Fruit fly (Drosophila melanogaster) whole organism, embryonic: ENCODE results near the gene CG16812.

ENCODE experiments used
- Asciz ChIP-seq: fragments of 200-800 bp; sonication (Bioruptor generic); optimal IDR thresholded peaks from 2 replicates; lab custom pipeline; 2017; ENCODE audit warnings: missing biosample characterization, mild to moderate bottlenecking, missing genetic modification characterization, missing genetic modification reagents
- CG11085 ChIP-seq: fragments of 200-800 bp; sonication (Bioruptor generic); IDR thresholded peaks from 2 replicates; pipeline ENCODE4 v1.3.6; 2022; ENCODE audit warnings: missing biosample characterization, missing genetic modification characterization
- CG11504 ChIP-seq: fragments of 200-800 bp; sonication (Bioruptor generic); optimal IDR thresholded peaks from 3 replicates; lab custom pipeline; 2019; ENCODE audit warnings: missing biosample characterization, mild to moderate bottlenecking, missing genetic modification characterization, moderate library complexity
- CG12071 ChIP-seq: fragments of 200-800 bp; sonication (Bioruptor generic); optimal IDR thresholded peaks from 3 replicates; lab custom pipeline; 2018; ENCODE audit warnings: missing biosample characterization, mild to moderate bottlenecking, missing genetic modification characterization
- CG13424 ChIP-seq: fragments of 200-800 bp; sonication (Bioruptor generic); optimal IDR thresholded peaks from 2 replicates; lab custom pipeline; 2019; ENCODE audit warnings: missing biosample characterization, mild to moderate bottlenecking, missing genetic modification characterization, moderate library complexity
- CG13624 ChIP-seq: fragments of 200-800 bp; sonication (Bioruptor generic); optimal IDR thresholded peaks from 2 replicates; lab custom pipeline; 2016; ENCODE audit warnings: missing biosample characterization, missing genetic modification characterization
- CG15011 ChIP-seq: fragments of 200-800 bp; sonication (Bioruptor generic); optimal IDR thresholded peaks from 3 replicates; lab custom pipeline; 2018; ENCODE audit warnings: missing biosample characterization, mild to moderate bottlenecking, missing genetic modification characterization
- CG1602 ChIP-seq: fragments of 200-800 bp; sonication (Bioruptor generic); optimal IDR thresholded peaks from 3 replicates; lab custom pipeline; 2016; ENCODE audit warnings: missing biosample characterization, missing genetic modification characterization
- CG1647 ChIP-seq: fragments of 200-800 bp; sonication (Bioruptor generic); optimal IDR thresholded peaks from 3 replicates; lab custom pipeline; 2016; ENCODE audit warnings: missing biosample characterization, missing genetic modification characterization
- CG16815 ChIP-seq: fragments of 200-800 bp; sonication (Bioruptor generic); optimal IDR thresholded peaks from 3 replicates; lab custom pipeline; 2017; ENCODE audit warnings: missing biosample characterization, mild to moderate bottlenecking, missing genetic modification characterization
- CG17328 ChIP-seq: fragments of 200-800 bp; sonication (Bioruptor generic); IDR thresholded peaks from 2 replicates; pipeline ENCODE4 v1.3.6; 2022; ENCODE audit warnings: missing biosample characterization, missing genetic modification characterization
- CG17359 ChIP-seq: fragments of 200-800 bp; sonication (Bioruptor generic); optimal IDR thresholded peaks from 3 replicates; lab custom pipeline; 2018; ENCODE audit warnings: missing biosample characterization, mild to moderate bottlenecking, missing genetic modification characterization, moderate library complexity
- CG18011 ChIP-seq: fragments of 200-800 bp; sonication (Bioruptor generic); optimal IDR thresholded peaks from 2 replicates; lab custom pipeline; 2017; ENCODE audit warnings: missing biosample characterization, missing genetic modification characterization, mild to moderate bottlenecking, moderate library complexity, missing genotype
- CG2120 ChIP-seq: fragments of 200-800 bp; sonication (Bioruptor generic); optimal IDR thresholded peaks from 3 replicates; lab custom pipeline; 2016; ENCODE audit warnings: missing biosample characterization, missing genetic modification characterization
- CG32767 ChIP-seq: fragments of 200-800 bp; sonication (Bioruptor generic); IDR thresholded peaks from 2 replicates; pipeline ENCODE4 v1.3.6; 2022; ENCODE audit warnings: missing biosample characterization, missing genetic modification characterization
- CG6689 ChIP-seq: fragments of 200-800 bp; sonication (Bioruptor generic); IDR thresholded peaks from 2 replicates; pipeline ENCODE4 v1.3.6; 2022; ENCODE audit warnings: missing biosample characterization, missing genetic modification characterization
- CG6854 ChIP-seq: fragments of 200-800 bp; sonication (Bioruptor generic); optimal IDR thresholded peaks from 3 replicates; lab custom pipeline; 2017; ENCODE audit warnings: missing biosample characterization, mild to moderate bottlenecking, missing genetic modification characterization
- CG8089 ChIP-seq: fragments of 200-800 bp; sonication (Bioruptor generic); optimal IDR thresholded peaks from 3 replicates; lab custom pipeline; 2016; ENCODE audit warnings: missing biosample characterization, missing genetic modification characterization
- CG8359 ChIP-seq: fragments of 200-800 bp; sonication (Bioruptor generic); optimal IDR thresholded peaks from 2 replicates; lab custom pipeline; 2017; ENCODE audit warnings: missing biosample characterization, mild to moderate bottlenecking, missing genetic modification characterization, borderline replicate concordance
- Drgx ChIP-seq: fragments of 200-800 bp; sonication (Bioruptor generic); IDR thresholded peaks from 2 replicates; pipeline ENCODE4 v1.3.6; 2022; ENCODE audit warnings: missing biosample characterization, missing genetic modification characterization
- H2.0 ChIP-seq: fragments of 200-800 bp; sonication (Bioruptor generic); IDR thresholded peaks from 2 replicates; pipeline ENCODE4 v1.3.6; 2022; ENCODE audit warnings: missing biosample characterization, missing genetic modification characterization
- HLHmδ ChIP-seq: fragments of 200-800 bp; sonication (Bioruptor generic); optimal IDR thresholded peaks from 2 replicates; lab custom pipeline; 2018; ENCODE audit warnings: missing biosample characterization, mild to moderate bottlenecking, missing genetic modification characterization, moderate library complexity
- Hmx ChIP-seq: fragments of 200-800 bp; sonication (Bioruptor generic); optimal IDR thresholded peaks from 2 replicates; lab custom pipeline; 2016; ENCODE audit warnings: missing biosample characterization, missing genetic modification characterization
- Lhr ChIP-seq: fragments of 200-800 bp; sonication (Bioruptor generic); optimal IDR thresholded peaks from 3 replicates; lab custom pipeline; 2017; ENCODE audit warnings: mild to moderate bottlenecking, missing biosample characterization, missing genetic modification reagents, missing genetic modification characterization
- Lim3 ChIP-seq: fragments of 200-800 bp; sonication (Bioruptor generic); IDR thresholded peaks from 2 replicates; pipeline ENCODE4 v1.3.6; 2022; ENCODE audit warnings: missing biosample characterization, missing genetic modification characterization
- MBD-R2 ChIP-seq: fragments of 200-800 bp; sonication (Bioruptor generic); IDR thresholded peaks from 2 replicates; pipeline ENCODE4 v1.3.6; 2022; ENCODE audit warnings: missing biosample characterization, missing genetic modification characterization
- MESR4 ChIP-seq: fragments of 200-800 bp; sonication (Bioruptor generic); optimal IDR thresholded peaks from 2 replicates; lab custom pipeline; 2018; ENCODE audit warnings: missing biosample characterization, mild to moderate bottlenecking, missing genetic modification characterization, moderate library complexity
- Nf-YB ChIP-seq: fragments of 200-800 bp; sonication (Bioruptor generic); optimal IDR thresholded peaks from 3 replicates; lab custom pipeline; 2019; ENCODE audit warnings: missing biosample characterization, mild to moderate bottlenecking, missing genetic modification characterization, moderate library complexity
- Oli ChIP-seq: fragments of 200-800 bp; sonication (Bioruptor generic); optimal IDR thresholded peaks from 2 replicates; lab custom pipeline; 2018; ENCODE audit warnings: missing biosample characterization, mild to moderate bottlenecking, missing genetic modification characterization, moderate library complexity
- Usf ChIP-seq: fragments of 200-800 bp; sonication (Bioruptor generic); optimal IDR thresholded peaks from 2 replicates; lab custom pipeline; 2017; ENCODE audit warnings: missing genotype, missing biosample characterization, missing genetic modification characterization
- Xrp1 ChIP-seq: fragments of 200-800 bp; sonication (Bioruptor generic); IDR thresholded peaks from 2 replicates; pipeline ENCODE4 v1.3.6; 2022; ENCODE audit warnings: missing biosample characterization, missing genetic modification characterization
- ase ChIP-seq: fragments of 200-800 bp; sonication (Bioruptor generic); IDR thresholded peaks from 3 replicates; pipeline ENCODE4 v1.3.6; 2022; ENCODE audit warnings: missing biosample characterization, missing genetic modification characterization
- ems ChIP-seq: fragments of 200-800 bp; sonication (Bioruptor generic); optimal IDR thresholded peaks from 3 replicates; lab custom pipeline; 2016; ENCODE audit warnings: missing biosample characterization, missing genetic modification characterization
- ftz-f1 ChIP-seq: fragments of 200-800 bp; sonication (Bioruptor generic); optimal IDR thresholded peaks from 2 replicates; lab custom pipeline; 2016; ENCODE audit warnings: missing biosample characterization, missing genetic modification characterization
- gcm2 ChIP-seq: fragments of 200-800 bp; sonication (Bioruptor generic); optimal IDR thresholded peaks from 2 replicates; lab custom pipeline; 2016; ENCODE audit warnings: missing biosample characterization, missing genetic modification characterization
- gro ChIP-seq: fragments of 200-800 bp; sonication (Bioruptor generic); optimal IDR thresholded peaks from 2 replicates; lab custom pipeline; 2016; ENCODE audit warnings: missing biosample characterization, missing genetic modification characterization
- kay ChIP-seq: fragments of 200-800 bp; sonication (Bioruptor generic); optimal IDR thresholded peaks from 2 replicates; lab custom pipeline; 2016; ENCODE audit warnings: missing biosample characterization, missing genetic modification characterization
- klu ChIP-seq: fragments of 200-800 bp; sonication (Bioruptor generic); IDR thresholded peaks from 2 replicates; pipeline ENCODE4 v1.3.6; 2022; ENCODE audit warnings: missing biosample characterization, missing genetic modification characterization
- lov ChIP-seq, 2 experiments: fragments of 200-800 bp in 1 of 2; fragments of >200 bp in 1 of 2; sonication (Bioruptor generic) in 1 of 2; IDR thresholded peaks in 1 of 2; optimal IDR thresholded peaks in 1 of 2; 2 replicates in 1 of 2; 3 replicates in 1 of 2; pipeline versions ENCODE4 v1.3.6 to Lab custom; 2017 to 2022; ENCODE audit warnings: missing biosample characterization in 1 of 2, missing genetic modification characterization in 1 of 2
- mam ChIP-seq: fragments of 200-800 bp; sonication (Bioruptor generic); optimal IDR thresholded peaks from 3 replicates; lab custom pipeline; 2016; ENCODE audit warnings: missing biosample characterization, missing genetic modification characterization
- pho ChIP-seq: fragments of 200-800 bp; sonication (Bioruptor generic); optimal IDR thresholded peaks from 2 replicates; lab custom pipeline; 2016; ENCODE audit warnings: missing biosample characterization, missing genetic modification characterization
- pita ChIP-seq: fragments of 200-800 bp; sonication (Bioruptor generic); optimal IDR thresholded peaks from 2 replicates; lab custom pipeline; 2017; ENCODE audit warnings: missing biosample characterization, mild to moderate bottlenecking, missing genetic modification characterization
- prd ChIP-seq, 3 experiments: fragments of >200 bp in 2 of 3; fragments of 200-800 bp in 1 of 3; sonication (Bioruptor generic) in 1 of 3; optimal IDR thresholded peaks in 2 of 3; IDR thresholded peaks in 1 of 3; 2 replicates in 2 of 3; 3 replicates in 1 of 3; pipeline versions ENCODE4 v1.3.6 to Lab custom; 2017 to 2022; ENCODE audit warnings: missing biosample characterization in 1 of 3, missing genetic modification characterization in 1 of 3
- pum ChIP-seq: fragments of 200-800 bp; sonication (Bioruptor generic); optimal IDR thresholded peaks from 2 replicates; lab custom pipeline; 2016; ENCODE audit warnings: missing biosample characterization, missing genetic modification characterization
- ranshi ChIP-seq: fragments of 200-800 bp; sonication (Bioruptor generic); IDR thresholded peaks from 2 replicates; pipeline ENCODE4 v1.3.6; 2022; ENCODE audit warnings: missing biosample characterization, missing genetic modification characterization
- sim ChIP-seq: fragments of 200-800 bp; sonication (Bioruptor generic); IDR thresholded peaks from 2 replicates; pipeline ENCODE4 v1.3.6; 2022; ENCODE audit warnings: missing biosample characterization, missing genetic modification characterization
- ssp ChIP-seq: fragments of 200-800 bp; sonication (Bioruptor generic); IDR thresholded peaks from 2 replicates; pipeline ENCODE4 v1.3.6; 2022; ENCODE audit warnings: missing biosample characterization, missing genetic modification characterization
- stwl ChIP-seq: fragments of 200-800 bp; sonication (Bioruptor generic); optimal IDR thresholded peaks from 3 replicates; lab custom pipeline; 2018; ENCODE audit warnings: missing biosample characterization, mild to moderate bottlenecking, missing genetic modification characterization, moderate library complexity
- sug ChIP-seq: fragments of 200-800 bp; optimal IDR thresholded peaks from 2 replicates; lab custom pipeline; 2019; ENCODE audit warnings: missing biosample characterization, mild to moderate bottlenecking, missing genetic modification characterization, moderate library complexity
- tna ChIP-seq: fragments of 200-800 bp; sonication (Bioruptor generic); IDR thresholded peaks from 2 replicates; pipeline ENCODE4 v1.3.6; 2022; ENCODE audit warnings: missing biosample characterization, missing genetic modification characterization; ENCODE audit not compliant: partially characterized antibody
- vfl ChIP-seq: fragments of 200-800 bp; sonication (Bioruptor generic); optimal IDR thresholded peaks from 2 replicates; lab custom pipeline; 2016; ENCODE audit warnings: missing biosample characterization, missing genetic modification characterization

Gene CG16812

DNA sequence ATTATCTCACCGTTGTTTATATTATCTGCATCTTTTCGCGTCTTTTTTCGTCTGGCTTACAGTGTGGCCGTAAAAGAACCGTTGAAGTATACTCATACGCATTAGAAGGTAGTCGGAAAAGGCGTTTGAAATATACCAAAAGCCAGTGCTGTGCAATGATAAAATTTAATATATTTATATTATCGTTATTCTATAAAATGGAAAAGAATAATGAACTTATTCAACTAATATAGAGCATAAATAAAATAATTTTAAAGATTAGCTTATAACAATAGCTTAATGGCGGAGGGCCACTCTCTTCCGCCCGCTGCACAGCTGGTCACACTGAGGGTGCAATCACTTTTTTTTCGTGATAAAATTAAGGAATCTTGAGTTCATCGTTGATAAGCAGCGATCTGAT, 30.5 kb upstream of the CG16812 start, which contains the start of the genes CG16974 and Edem2 (continued):
- TF ChIP-seq Lhr (GFP tag; lab: Kevin White, UChicago) = peak; percentile 89
- TF ChIP-seq CG17328 (GFP tag; lab: Robert Waterston, UW) = peak; percentile 70
- TF ChIP-seq pita (GFP tag; lab: Kevin White, UChicago) = no peak
- TF ChIP-seq CG15011 (GFP tag; lab: Kevin White, UChicago) = no peak
- peak; percentile 80 for TF ChIP-seq CG2120
- TF ChIP-seq CG8359 (GFP tag; lab: Kevin White, UChicago) = no peak
- TF ChIP-seq ftz-f1 = peak; percentile 39
- no peak for TF ChIP-seq Oli (tag; lab: Kevin White, UChicago)
- peak; percentile 61 for TF ChIP-seq CG18011
- no peak for TF ChIP-seq CG12071 (GFP tag; lab: Kevin White, UChicago)
- TF ChIP-seq Lim3 (GFP tag; lab: Robert Waterston, UW) = no peak
- peak; percentile 73 for TF ChIP-seq klu (GFP tag; lab: Robert Waterston, UW)
- no peak for TF ChIP-seq CG6854 (GFP tag; lab: Kevin White, UChicago)
- TF ChIP-seq CG11085 (GFP tag; lab: Robert Waterston, UW) = no peak; the same call in 1 of the 2 replicates
- TF ChIP-seq stwl (tag; lab: Kevin White, UChicago) = peak; percentile 88
- TF ChIP-seq pho = peak; percentile 41
- TF ChIP-seq CG13424 (tag; lab: Kevin White, UChicago) = peak; percentile 73
- peak; percentile 39 for TF ChIP-seq CG1647
- peak; percentile 70 for TF ChIP-seq vfl (GFP tag; lab: Kevin White, UChicago)
- peak; percentile 34 for TF ChIP-seq mam (GFP tag; lab: Kevin White, UChicago)
- TF ChIP-seq gcm2 (GFP tag; lab: Kevin White, UChicago) = no peak
- TF ChIP-seq MESR4 (GFP tag; lab: Kevin White, UChicago) = peak; percentile 71
- TF ChIP-seq CG17359 (tag; lab: Kevin White, UChicago) = peak; percentile 70
- peak; percentile 48; the same call in 2 of the 3 replicates for TF ChIP-seq ase (GFP tag; lab: Robert Waterston, UW)
- TF ChIP-seq H2.0 = peak; percentile 66
- no peak for TF ChIP-seq CG11504 (tag; lab: Kevin White, UChicago)
- TF ChIP-seq CG6689 = peak; percentile 79
- peak; percentile 54 for TF ChIP-seq ems
- no peak for TF ChIP-seq pum (GFP tag; lab: Kevin White, UChicago)
- no peak for TF ChIP-seq Drgx
- TF ChIP-seq Nf-YB (GFP tag; lab: Kevin White, UChicago) = peak; percentile 40
- TF ChIP-seq tna = no peak
- TF ChIP-seq Xrp1 (GFP tag; lab: Robert Waterston, UW) = peak; percentile 85
- TF ChIP-seq ranshi (GFP tag; lab: Robert Waterston, UW) = peak; percentile 73; the same call in 1 of the 2 replicates
- no peak for TF ChIP-seq Asciz (GFP tag; lab: Kevin White, UChicago)
- no peak for TF ChIP-seq prd (optimal IDR thresholded peaks at IDR 0.05; lab: Kevin White, UChicago)
- peak; percentile 90 for TF ChIP-seq prd (GFP tag; IDR thresholded peaks at IDR 0.05; lab: Robert Waterston, UW)
- TF ChIP-seq CG1602 (GFP tag; lab: Kevin White, UChicago) = peak; percentile 76
- TF ChIP-seq kay (GFP tag; lab: Kevin White, UChicago) = peak; percentile 49
- peak; percentile 71 for TF ChIP-seq CG32767
- TF ChIP-seq gro (GFP tag; lab: Kevin White, UChicago) = no peak
- TF ChIP-seq sug (tag; lab: Kevin White, UChicago) = no peak
- no peak for TF ChIP-seq Hmx (GFP tag; lab: Kevin White, UChicago)
- no peak for TF ChIP-seq lov (optimal IDR thresholded peaks at IDR 0.05; lab: Kevin White, UChicago)
- no peak for TF ChIP-seq lov (GFP tag; IDR thresholded peaks at IDR 0.05; lab: Robert Waterston, UW)
- TF ChIP-seq CG16815 (GFP tag; lab: Kevin White, UChicago) = peak; percentile 57
- no peak for TF ChIP-seq sim (GFP tag; lab: Robert Waterston, UW)
- no peak for TF ChIP-seq CG8089 (GFP tag; lab: Kevin White, UChicago)
- no peak for TF ChIP-seq CG13624 (GFP tag; lab: Kevin White, UChicago)
- TF ChIP-seq Usf (GFP tag; lab: Kevin White, UChicago) = peak; percentile 3
- peak; percentile 67 for TF ChIP-seq ssp (GFP tag; lab: Robert Waterston, UW)
- peak; percentile 75 for TF ChIP-seq MBD-R2 (GFP tag; lab: Robert Waterston, UW)
- TF ChIP-seq HLHmδ (GFP tag; lab: Kevin White, UChicago) = no peak
